Fruit fly (Drosophila melanogaster) whole organism, adult: ENCODE data around the gene CG5151.

Source experiments
- CG11617 ChIP-seq: fragments of 200-800 bp; sonication (Bioruptor generic); optimal IDR thresholded peaks from 2 replicates; lab custom pipeline; 2017; ENCODE audit warnings: mild to moderate bottlenecking, missing biosample characterization, missing genetic modification reagents, missing genetic modification characterization
- CG12768 ChIP-seq: fragments of 200-800 bp; sonication (Bioruptor generic); optimal IDR thresholded peaks from 2 replicates; lab custom pipeline; 2017; ENCODE audit warnings: missing biosample characterization, missing genetic modification characterization, mild to moderate bottlenecking, moderate library complexity, missing genetic modification reagents
- CG14711 ChIP-seq: fragments of 200-800 bp; sonication (Bioruptor generic); optimal IDR thresholded peaks from 2 replicates; lab custom pipeline; 2018; ENCODE audit warnings: missing biosample characterization, mild to moderate bottlenecking, missing genetic modification characterization, moderate library complexity
- CG1620 ChIP-seq: fragments of 200-800 bp; sonication (Bioruptor generic); optimal IDR thresholded peaks from 2 replicates; lab custom pipeline; 2016; ENCODE audit warnings: missing biosample characterization, missing genetic modification characterization
- CG33017 ChIP-seq: fragments of 200-800 bp; sonication (Bioruptor generic); optimal IDR thresholded peaks from 2 replicates; lab custom pipeline; 2018; ENCODE audit warnings: missing biosample characterization, mild to moderate bottlenecking, missing genetic modification characterization, moderate library complexity
- CG5204 ChIP-seq: fragments of 200-800 bp; sonication (Bioruptor generic); optimal IDR thresholded peaks from 2 replicates; lab custom pipeline; 2016; ENCODE audit warnings: missing biosample characterization, missing genetic modification characterization
- CG7045 ChIP-seq: fragments of 200-800 bp; sonication (Bioruptor generic); optimal IDR thresholded peaks from 2 replicates; lab custom pipeline; 2017; ENCODE audit warnings: missing biosample characterization, mild to moderate bottlenecking, missing genetic modification characterization
- CG7101 ChIP-seq: fragments of 200-800 bp; sonication (Bioruptor generic); optimal IDR thresholded peaks from 2 replicates; lab custom pipeline; 2018; ENCODE audit warnings: missing biosample characterization, mild to moderate bottlenecking, missing genetic modification characterization, moderate library complexity
- Clk ChIP-seq: fragments of 200-800 bp; sonication (Bioruptor generic); optimal IDR thresholded peaks from 2 replicates; lab custom pipeline; 2017; ENCODE audit warnings: missing biosample characterization, missing genetic modification characterization
- Crg-1 ChIP-seq: fragments of 200-800 bp; sonication (Bioruptor generic); optimal IDR thresholded peaks from 2 replicates; lab custom pipeline; 2016; ENCODE audit warnings: missing biosample characterization, missing genetic modification characterization
- Hr96 ChIP-seq: fragments of 200-800 bp; sonication (Bioruptor generic); optimal IDR thresholded peaks from 2 replicates; lab custom pipeline; 2016; ENCODE audit warnings: missing biosample characterization, missing genetic modification characterization
- Mnt ChIP-seq: fragments of 200-800 bp; sonication (Bioruptor generic); optimal IDR thresholded peaks from 2 replicates; lab custom pipeline; 2016; ENCODE audit warnings: missing biosample characterization, mild to moderate bottlenecking, missing genetic modification characterization
- bab1 ChIP-seq: fragments of 200-800 bp; sonication (Bioruptor generic); optimal IDR thresholded peaks from 3 replicates; lab custom pipeline; 2019; ENCODE audit warnings: missing biosample characterization, mild to moderate bottlenecking, missing genetic modification characterization, moderate library complexity
- cic ChIP-seq: fragments of 200-800 bp; sonication (Bioruptor generic); optimal IDR thresholded peaks from 2 replicates; lab custom pipeline; 2017; ENCODE audit warnings: missing biosample characterization, mild to moderate bottlenecking, missing genetic modification characterization, moderate library complexity
- cnc ChIP-seq, 2 experiments: fragments of >200 bp; optimal IDR thresholded peaks; 2 replicates each; lab custom pipeline; 2017
- kay ChIP-seq: fragments of 200-800 bp; sonication (Bioruptor generic); peaks from one replicate; lab custom pipeline; 2016; ENCODE audit warnings: missing biosample characterization, missing genetic modification characterization, borderline replicate concordance
- ovo ChIP-seq: fragments of 200-800 bp; sonication (Bioruptor generic); optimal IDR thresholded peaks from 2 replicates; lab custom pipeline; 2016; ENCODE audit warnings: missing biosample characterization, missing genetic modification characterization
- pad ChIP-seq: fragments of 200-800 bp; sonication (Bioruptor generic); optimal IDR thresholded peaks from 3 replicates; lab custom pipeline; 2017; ENCODE audit warnings: missing biosample characterization, missing genetic modification characterization, mild to moderate bottlenecking, moderate library complexity, missing genetic modification reagents
- tj ChIP-seq: fragments of 200-800 bp; sonication (Bioruptor generic); optimal IDR thresholded peaks from 3 replicates; lab custom pipeline; 2017; ENCODE audit warnings: missing biosample characterization, mild to moderate bottlenecking, missing genetic modification characterization, moderate library complexity
- toe ChIP-seq: fragments of 200-800 bp; sonication (Bioruptor generic); optimal IDR thresholded peaks from 2 replicates; lab custom pipeline; 2016; ENCODE audit warnings: missing biosample characterization, missing genetic modification characterization

The CG5151 gene

dm6 chr3L:16164150-16165039 is at the start of gene CG5151:
Gene CG5151, minus strand, starts transcription at chr3L:16164701.
- TF ChIP-seq CG7101 (tag; lab: Kevin White, UChicago) (peak; percentile 32), pad (GFP tag; lab: Kevin White, UChicago) (no peak), CG14711 (tag; lab: Kevin White, UChicago) (peak; percentile 5), ovo (no peak), Mnt (GFP tag; lab: Kevin White, UChicago) (peak; percentile 48), tj (GFP tag; lab: Kevin White, UChicago) (peak; percentile 53), kay (peak; percentile 32), CG12768 (GFP tag; lab: Kevin White, UChicago) (peak; percentile 21), CG7045 (peak; percentile 16), CG1620 (GFP tag; lab: Kevin White, UChicago) (no peak), toe (GFP tag; lab: Kevin White, UChicago) (no peak), CG5204 (GFP tag; lab: Kevin White, UChicago) (no peak), cic (GFP tag; lab: Kevin White, UChicago) (peak; percentile 68), Crg-1 (GFP tag; lab: Kevin White, UChicago) (peak; percentile 2), Clk (GFP tag; lab: Kevin White, UChicago) (no peak), CG33017 (peak; percentile 73), bab1 (GFP tag; lab: Kevin White, UChicago) (peak; percentile 24), CG11617 (GFP tag; lab: Kevin White, UChicago) (peak; percentile 21)

DNA sequence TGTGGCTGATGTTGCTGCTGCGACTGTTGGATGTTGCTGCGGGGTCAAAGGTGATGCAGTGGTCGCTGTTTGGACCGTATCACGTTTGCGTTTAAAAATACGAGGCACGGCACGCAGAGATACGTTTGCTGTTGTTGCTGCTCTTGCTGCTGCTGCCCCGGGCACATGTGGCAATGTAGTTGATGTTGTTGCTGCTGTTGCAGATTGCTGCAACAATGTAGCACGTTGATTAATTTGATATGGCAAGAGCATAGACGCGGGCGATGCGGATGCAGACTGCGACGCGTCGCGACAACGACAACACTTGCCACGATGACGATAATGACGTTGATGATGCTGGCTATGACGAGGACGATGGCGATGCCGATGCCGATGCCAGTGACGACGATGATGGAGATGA is 48.7 kb upstream of the CG5151 start:
- no peak for TF ChIP-seq Clk (GFP tag; lab: Kevin White, UChicago)
- TF ChIP-seq Mnt (GFP tag; lab: Kevin White, UChicago): no peak
- no peak for TF ChIP-seq CG11617 (GFP tag; lab: Kevin White, UChicago)
- TF ChIP-seq Crg-1 (GFP tag; lab: Kevin White, UChicago): no peak
- no peak for TF ChIP-seq toe (GFP tag; lab: Kevin White, UChicago)
- no peak for TF ChIP-seq pad (GFP tag; lab: Kevin White, UChicago)
- TF ChIP-seq tj (GFP tag; lab: Kevin White, UChicago): no peak
- TF ChIP-seq CG14711 (tag; lab: Kevin White, UChicago): no peak
- TF ChIP-seq CG5204 (GFP tag; lab: Kevin White, UChicago): no peak
- TF ChIP-seq Hr96 (GFP tag; lab: Kevin White, UChicago): no peak
- no peak for TF ChIP-seq CG12768 (GFP tag; lab: Kevin White, UChicago)
- TF ChIP-seq CG33017: no peak
- TF ChIP-seq CG1620 (GFP tag; lab: Kevin White, UChicago): no peak
- no peak for TF ChIP-seq CG7101 (tag; lab: Kevin White, UChicago)
- TF ChIP-seq cic (GFP tag; lab: Kevin White, UChicago): no peak
- no peak for TF ChIP-seq bab1 (GFP tag; lab: Kevin White, UChicago)
- TF ChIP-seq cnc (optimal IDR thresholded peaks at IDR 0.05; lab: Kevin White, UChicago): no peak

dm6 chr3L:16211936-16212287 is 47.4 kb upstream of the CG5151 start:
- no peak for TF ChIP-seq kay
- no peak for TF ChIP-seq bab1 (GFP tag; lab: Kevin White, UChicago)
- no peak for TF ChIP-seq tj (GFP tag; lab: Kevin White, UChicago)

DNA sequence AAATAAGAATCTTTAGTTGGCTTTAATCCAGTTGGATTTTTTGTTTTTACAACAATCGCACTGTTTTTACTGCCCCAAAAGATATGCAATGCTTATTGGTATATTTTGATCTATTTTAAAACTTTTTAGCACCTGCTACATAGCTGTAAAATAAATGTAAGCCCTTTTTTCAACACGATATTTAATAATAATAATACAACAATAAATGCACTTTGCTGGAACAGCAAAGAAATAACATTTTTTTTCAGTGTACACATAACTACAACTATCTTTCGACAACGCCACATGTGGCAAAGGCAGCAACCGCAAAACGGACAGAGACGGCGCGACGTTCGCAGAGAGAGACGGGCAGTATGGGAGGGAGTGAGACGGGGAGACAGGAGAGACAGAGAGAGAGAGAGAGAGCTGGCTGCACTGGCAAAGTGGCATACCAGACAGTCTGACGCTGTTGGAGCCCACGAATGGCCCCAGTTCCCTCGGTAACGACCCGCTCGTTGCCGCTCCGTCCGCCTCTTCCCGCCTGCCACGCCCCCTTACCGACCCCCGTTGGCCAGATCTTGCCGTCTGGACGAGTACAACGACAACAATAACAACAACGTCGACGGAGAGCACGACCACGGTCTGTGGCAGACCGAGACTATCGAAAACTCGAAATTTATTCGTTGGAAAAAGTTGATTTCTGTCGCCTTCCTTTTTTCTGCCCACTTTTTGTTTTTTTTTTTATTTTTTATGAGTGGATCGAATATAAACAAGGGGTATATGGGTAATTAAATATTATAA is 46.8 kb upstream of the CG5151 start:
- no peak for TF ChIP-seq CG12768 (GFP tag; lab: Kevin White, UChicago)
- TF ChIP-seq CG11617 (GFP tag; lab: Kevin White, UChicago): no peak
- no peak for TF ChIP-seq ovo
- TF ChIP-seq pad (GFP tag; lab: Kevin White, UChicago): no peak
- TF ChIP-seq CG14711 (tag; lab: Kevin White, UChicago): no peak
- TF ChIP-seq Crg-1 (GFP tag; lab: Kevin White, UChicago): no peak
- TF ChIP-seq CG33017: no peak
- no peak for TF ChIP-seq cic (GFP tag; lab: Kevin White, UChicago)
- no peak for TF ChIP-seq cnc (optimal IDR thresholded peaks at IDR 0.05; lab: Kevin White, UChicago)
- TF ChIP-seq kay: no peak
- TF ChIP-seq CG7101 (tag; lab: Kevin White, UChicago): no peak
- no peak for TF ChIP-seq CG1620 (GFP tag; lab: Kevin White, UChicago)
- TF ChIP-seq toe (GFP tag; lab: Kevin White, UChicago): no peak
- TF ChIP-seq CG5204 (GFP tag; lab: Kevin White, UChicago): no peak
- TF ChIP-seq CG7045: no peak
- TF ChIP-seq tj (GFP tag; lab: Kevin White, UChicago): no peak
- no peak for TF ChIP-seq Clk (GFP tag; lab: Kevin White, UChicago)
- no peak for TF ChIP-seq Mnt (GFP tag; lab: Kevin White, UChicago)
- no peak for TF ChIP-seq Hr96 (GFP tag; lab: Kevin White, UChicago)
- no peak for TF ChIP-seq bab1 (GFP tag; lab: Kevin White, UChicago)

dm6 chr3L:16209641-16210040 is 45.1 kb upstream of the CG5151 start:
- TF ChIP-seq CG14711 (tag; lab: Kevin White, UChicago) (no peak), CG5204 (GFP tag; lab: Kevin White, UChicago) (no peak), CG1620 (GFP tag; lab: Kevin White, UChicago) (no peak), cic (GFP tag; lab: Kevin White, UChicago) (no peak), CG11617 (GFP tag; lab: Kevin White, UChicago) (no peak), bab1 (GFP tag; lab: Kevin White, UChicago) (no peak), CG7101 (tag; lab: Kevin White, UChicago) (no peak), Crg-1 (GFP tag; lab: Kevin White, UChicago) (no peak), CG7045 (no peak), pad (GFP tag; lab: Kevin White, UChicago) (no peak), tj (GFP tag; lab: Kevin White, UChicago) (no peak), Mnt (GFP tag; lab: Kevin White, UChicago) (no peak)
